Fruit fly (Drosophila melanogaster): ENCODE data around the gene Adgf-A.

Gene Adgf-A

DNA sequence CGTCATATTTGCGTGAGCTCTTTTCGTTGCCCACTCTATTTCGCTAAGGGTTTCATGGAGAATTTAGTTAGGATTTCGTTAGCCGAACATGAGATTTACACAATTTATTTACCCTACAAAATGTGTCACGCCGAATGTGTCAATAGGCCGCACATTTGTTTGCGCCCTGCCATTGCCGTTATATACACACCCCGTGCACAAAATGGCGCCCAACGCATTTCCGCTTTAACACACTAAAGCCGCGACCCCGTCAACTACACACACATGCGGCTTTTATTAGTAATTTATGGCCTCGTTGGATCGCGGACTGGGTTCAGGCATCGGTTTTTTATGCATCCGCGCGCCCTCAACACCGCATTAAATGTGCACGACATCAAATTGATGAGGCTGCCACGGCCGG is 13.5 kb downstream of the Adgf-A start, which contains the start of gene Adgf-B:
Gene Adgf-B (minus strand): TSS at position 101 of the 400 bp plus-strand sequence.
- TF ChIP-seq CG11294 (GFP tag; IDR thresholded peaks at IDR 0.05) (no peak), CG11902 (GFP tag; optimal IDR thresholded peaks at IDR 0.05) (no peak), CG6792 (GFP tag; optimal IDR thresholded peaks at IDR 0.05) (no peak), CG6854 (GFP tag; optimal IDR thresholded peaks at IDR 0.05) (no peak), CG6808 (GFP tag; optimal IDR thresholded peaks at IDR 0.05) (no peak), CG7368 (GFP tag; optimal IDR thresholded peaks at IDR 0.05) (no peak), Sox14 (GFP tag; optimal IDR thresholded peaks at IDR 0.05) (no peak), svp (GFP tag) (no peak), Sox15 (GFP tag; optimal IDR thresholded peaks at IDR 0.05) (no peak), Met (GFP tag; optimal IDR thresholded peaks at IDR 0.05) (no peak), pdm3 (GFP tag; optimal IDR thresholded peaks at IDR 0.05) (no peak), Ets21C (GFP tag; optimal IDR thresholded peaks at IDR 0.05) (no peak), CG10631 (GFP tag; optimal IDR thresholded peaks at IDR 0.05) (no peak), fkh (GFP tag; optimal IDR thresholded peaks at IDR 0.05) (no peak), dac (GFP tag; optimal IDR thresholded peaks at IDR 0.05) (no peak), CG6163 (GFP tag; IDR thresholded peaks at IDR 0.05) (no peak)

DNA sequence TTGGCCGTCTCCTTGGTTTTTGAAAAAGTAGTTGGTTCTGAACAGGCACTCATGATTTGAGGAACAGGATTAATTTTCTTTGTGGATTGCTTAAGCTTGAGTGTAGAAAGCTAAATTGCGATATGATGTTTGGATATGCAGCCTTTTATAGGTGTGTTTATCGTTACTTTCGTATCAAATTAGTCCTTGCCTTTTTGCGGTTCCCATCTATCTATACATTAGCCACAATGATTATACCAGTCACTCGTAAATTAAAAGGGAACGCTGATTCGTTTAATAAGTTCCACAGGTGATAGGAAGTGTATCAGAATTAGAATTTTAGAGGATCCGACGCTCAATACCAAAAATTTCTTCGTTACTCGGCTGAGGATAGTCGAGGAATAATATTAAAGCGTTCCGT is 17.2 kb downstream of the Adgf-A start, which contains the start of gene CG6034:
Gene CG6034 (minus strand): TSS at position 101 of the 400 bp plus-strand sequence.
- no peak for TF ChIP-seq Sox102F (GFP tag; optimal IDR thresholded peaks at IDR 0.05)
- no peak for TF ChIP-seq CG6792 (GFP tag; optimal IDR thresholded peaks at IDR 0.05)
- no peak for TF ChIP-seq CG31627 (GFP tag; optimal IDR thresholded peaks at IDR 0.05)
- no peak for TF ChIP-seq Smox (GFP tag; optimal IDR thresholded peaks at IDR 0.05)
- TF ChIP-seq lz (GFP tag; optimal IDR thresholded peaks at IDR 0.05) = no peak
- TF ChIP-seq spab (GFP tag; optimal IDR thresholded peaks at IDR 0.05) = no peak
- no peak for TF ChIP-seq CG10631 (GFP tag; optimal IDR thresholded peaks at IDR 0.05)
- no peak for TF ChIP-seq Met (GFP tag; optimal IDR thresholded peaks at IDR 0.05)

- TF ChIP-seq svp (GFP tag) (peak; percentile 5), CG16779 (tag; optimal IDR thresholded peaks at IDR 0.05) (no peak), Sox102F (GFP tag; optimal IDR thresholded peaks at IDR 0.05) (no peak), Eip78C (GFP tag) (no peak), CG11902 (GFP tag; optimal IDR thresholded peaks at IDR 0.05) (no peak)
Observed at dm6 chr3L:17742531-17742930, 21.4 kb downstream of the Adgf-A start.

dm6 chr3L:17740471-17740870 is 23.5 kb downstream of the Adgf-A start, which contains the start of gene CG7460:
Gene CG7460, plus strand, starts transcription at chr3L:17740540.
- no peak for TF ChIP-seq CG34406 (GFP tag; optimal IDR thresholded peaks at IDR 0.05)
- TF ChIP-seq cyc (GFP tag; optimal IDR thresholded peaks at IDR 0.05) = no peak
- no peak for TF ChIP-seq Eip75B (GFP tag; optimal IDR thresholded peaks at IDR 0.05)
- no peak for TF ChIP-seq topi (GFP tag; optimal IDR thresholded peaks at IDR 0.05)
- no peak for TF ChIP-seq fd85E (GFP tag; optimal IDR thresholded peaks at IDR 0.05)
- TF ChIP-seq CG9139 (GFP tag; optimal IDR thresholded peaks at IDR 0.05) = no peak
- no peak for TF ChIP-seq CG31627 (GFP tag; optimal IDR thresholded peaks at IDR 0.05)
- no peak for TF ChIP-seq CG7368 (GFP tag; optimal IDR thresholded peaks at IDR 0.05)
- no peak for TF ChIP-seq CG6276 (GFP tag; optimal IDR thresholded peaks at IDR 0.05)
- TF ChIP-seq svp (GFP tag) = peak; percentile 61
- peak; percentile 22 for TF ChIP-seq CG16779 (tag; optimal IDR thresholded peaks at IDR 0.05)
- no peak for TF ChIP-seq CG3032 (tag; optimal IDR thresholded peaks at IDR 0.05)
- TF ChIP-seq Sox14 (GFP tag; optimal IDR thresholded peaks at IDR 0.05) = peak; percentile 6
- TF ChIP-seq esn (GFP tag; optimal IDR thresholded peaks at IDR 0.05) = no peak
- TF ChIP-seq lz (GFP tag; optimal IDR thresholded peaks at IDR 0.05) = no peak
- no peak for TF ChIP-seq salr (GFP tag; optimal IDR thresholded peaks at IDR 0.05)
- TF ChIP-seq Hr4 (GFP tag; optimal IDR thresholded peaks at IDR 0.05) = no peak
- TF ChIP-seq vri (GFP tag; optimal IDR thresholded peaks at IDR 0.05) = peak; percentile 94
- TF ChIP-seq acj6 (GFP tag; optimal IDR thresholded peaks at IDR 0.05) = no peak
- no peak for TF ChIP-seq CG10631 (GFP tag; optimal IDR thresholded peaks at IDR 0.05)
- TF ChIP-seq Ets96B (tag; optimal IDR thresholded peaks at IDR 0.05) = no peak
- TF ChIP-seq CG1621 (tag; optimal IDR thresholded peaks at IDR 0.05) = no peak
- TF ChIP-seq eg (GFP tag; IDR thresholded peaks at IDR 0.05) = no peak
- no peak for TF ChIP-seq Eip93F (GFP tag; optimal IDR thresholded peaks at IDR 0.05)
- TF ChIP-seq fkh (GFP tag; optimal IDR thresholded peaks at IDR 0.05) = peak; percentile 49
- TF ChIP-seq CG3919 (GFP tag; optimal IDR thresholded peaks at IDR 0.05) = no peak
- no peak for TF ChIP-seq Lpt (GFP tag; optimal IDR thresholded peaks at IDR 0.05)
- TF ChIP-seq Met (GFP tag; optimal IDR thresholded peaks at IDR 0.05) = no peak
- TF ChIP-seq pdm3 (GFP tag; optimal IDR thresholded peaks at IDR 0.05) = no peak
- TF ChIP-seq dsx (GFP tag; optimal IDR thresholded peaks at IDR 0.05; ENCODE audit: poor library complexity, severe bottlenecking) = peak; percentile 59
- TF ChIP-seq Smox (GFP tag; optimal IDR thresholded peaks at IDR 0.05) = no peak
- no peak for TF ChIP-seq CG32006 (GFP tag; optimal IDR thresholded peaks at IDR 0.05)
- no peak for TF ChIP-seq OdsH (GFP tag; optimal IDR thresholded peaks at IDR 0.05)

Measured in whole organism, prepupa.